Worm (Caenorhabditis elegans): ENCODE data around the gene F38A5.6.

ce11 chrIV:6560434-6560833 lies 36.8 kb downstream of the F38A5.6 start, which contains the start of gene best-9:
- TF ChIP-seq pqm-1 (tag; optimal IDR thresholded peaks at IDR 0.05) = no peak
- no peak for TF ChIP-seq elt-1 (tag; optimal IDR thresholded peaks at IDR 0.05)
- TF ChIP-seq ceh-28 (tag; optimal IDR thresholded peaks at IDR 0.05) = no peak
- TF ChIP-seq pha-4 (tag; optimal IDR thresholded peaks at IDR 0.05) = no peak
- no peak for TF ChIP-seq R02D3.7 (tag; optimal IDR thresholded peaks at IDR 0.05)

All from whole organism, L3 larva.